Worm (Caenorhabditis elegans) whole organism, L3 larva: ENCODE data around the gene daf-1.

Experiments
- R02D3.7 ChIP-seq: fragments of 150-350 bp; optimal IDR thresholded peaks from 2 replicates; lab custom pipeline; 2014; ENCODE audit warnings: missing biosample characterization, missing genetic modification characterization
- ZK546.5 ChIP-seq: sonication (generic microtip); optimal IDR thresholded peaks from 2 replicates; lab custom pipeline; 2017; ENCODE audit warnings: missing biosample characterization, missing genetic modification characterization
- aly-2 ChIP-seq: fragments of 150-350 bp; optimal IDR thresholded peaks from 2 replicates; lab custom pipeline; 2014; ENCODE audit warnings: missing biosample characterization, missing genetic modification characterization
- ama-1 ChIP-seq: fragments of 150-350 bp; optimal IDR thresholded peaks from 2 replicates; lab custom pipeline; 2018
- ceh-16 ChIP-seq: sonication (generic microtip); optimal IDR thresholded peaks from 2 replicates; lab custom pipeline; 2017; ENCODE audit warnings: missing biosample characterization, missing genetic modification characterization
- ceh-28 ChIP-seq: fragments of 150-350 bp; optimal IDR thresholded peaks from 2 replicates; lab custom pipeline; 2014; ENCODE audit warnings: missing biosample characterization, missing genetic modification reagents, missing genetic modification characterization
- ceh-82 ChIP-seq: fragments of 150-350 bp; optimal IDR thresholded peaks from 2 replicates; lab custom pipeline; 2014; ENCODE audit warnings: missing biosample characterization, missing genetic modification characterization
- ceh-9 ChIP-seq: sonication (generic microtip); optimal IDR thresholded peaks from 2 replicates; lab custom pipeline; 2018; ENCODE audit warnings: missing biosample characterization, missing genetic modification characterization
- daf-12 ChIP-seq: fragments of 150-350 bp; optimal IDR thresholded peaks from 2 replicates; lab custom pipeline; 2014; ENCODE audit warnings: missing biosample characterization, missing genetic modification reagents, missing genetic modification characterization
- egl-27 ChIP-seq: sonication (generic microtip); optimal IDR thresholded peaks from 4 replicates; lab custom pipeline; 2017; ENCODE audit warnings: missing biosample characterization, missing genetic modification reagents, missing genetic modification characterization
- egl-5 ChIP-seq: fragments of 150-350 bp; optimal IDR thresholded peaks from 2 replicates; lab custom pipeline; 2017; ENCODE audit warnings: missing biosample characterization, missing genetic modification reagents, missing genetic modification characterization, inconsistent platforms
- elt-1 ChIP-seq: fragments of 150-350 bp; optimal IDR thresholded peaks from 2 replicates; lab custom pipeline; 2014; ENCODE audit warnings: missing biosample characterization, missing genetic modification characterization
- elt-2 ChIP-seq: sonication (generic microtip); optimal IDR thresholded peaks from 2 replicates; lab custom pipeline; 2016; ENCODE audit warnings: missing genetic modification reagents, mild to moderate bottlenecking, missing genetic modification characterization, missing compliant biosample characterization
- elt-3 ChIP-seq, 3 experiments: fragments of 150-350 bp in 1 of 3; sonication (generic microtip) in 2 of 3; optimal IDR thresholded peaks; 2 replicates in 2 of 3; 4 replicates in 1 of 3; lab custom pipeline; 2014 to 2017; ENCODE audit warnings: missing biosample characterization in 3 of 3, missing genetic modification characterization in 3 of 3
- eor-1 ChIP-seq, 2 experiments: fragments of 150-350 bp; optimal IDR thresholded peaks; 2 replicates each; lab custom pipeline; 2014 to 2018; ENCODE audit warnings: missing biosample characterization in 2 of 2, missing genetic modification characterization in 2 of 2
- fkh-10 ChIP-seq: sonication (generic microtip); optimal IDR thresholded peaks from 2 replicates; lab custom pipeline; 2017; ENCODE audit warnings: missing biosample characterization, missing genetic modification reagents, missing genetic modification characterization
- fkh-2 ChIP-seq: fragments of 150-350 bp; optimal IDR thresholded peaks from 2 replicates; lab custom pipeline; 2014; ENCODE audit warnings: missing biosample characterization, missing genetic modification reagents, missing genetic modification characterization
- fos-1 ChIP-seq: fragments of 150-350 bp; optimal IDR thresholded peaks from 2 replicates; lab custom pipeline; 2014; ENCODE audit warnings: missing biosample characterization, missing genetic modification characterization
- hmg-11 ChIP-seq: sonication (generic microtip); optimal IDR thresholded peaks from 2 replicates; lab custom pipeline; 2016; ENCODE audit warnings: missing genetic modification characterization, missing compliant biosample characterization
- jun-1 ChIP-seq: fragments of 150-350 bp; optimal IDR thresholded peaks from 2 replicates; lab custom pipeline; 2014; ENCODE audit warnings: missing biosample characterization, missing genetic modification reagents, missing genetic modification characterization
- lin-15B ChIP-seq: fragments of 150-350 bp; optimal IDR thresholded peaks from 2 replicates; lab custom pipeline; 2014; ENCODE audit warnings: missing biosample characterization, missing genetic modification characterization
- lin-39 ChIP-seq: fragments of 150-350 bp; optimal IDR thresholded peaks from 2 replicates; lab custom pipeline; 2018; ENCODE audit warnings: missing biosample characterization, missing genetic modification reagents, missing genetic modification characterization
- lsy-12 ChIP-seq: sonication (generic microtip); optimal IDR thresholded peaks from 2 replicates; lab custom pipeline; 2016; ENCODE audit warnings: mild to moderate bottlenecking, missing genetic modification characterization, missing compliant biosample characterization
- mdl-1 ChIP-seq: fragments of 150-350 bp; optimal IDR thresholded peaks from 2 replicates; lab custom pipeline; 2014; ENCODE audit warnings: missing biosample characterization, missing genetic modification characterization
- mml-1 ChIP-seq: fragments of 150-350 bp; sonication (generic microtip); optimal IDR thresholded peaks from 3 replicates; lab custom pipeline; 2014; ENCODE audit warnings: missing biosample characterization, missing genetic modification characterization
- nfya-1 ChIP-seq: sonication (generic microtip); optimal IDR thresholded peaks from 2 replicates; lab custom pipeline; 2017; ENCODE audit warnings: missing genetic modification characterization, mild to moderate bottlenecking, missing compliant biosample characterization, antibody characterized with exemption, moderate library complexity; ENCODE audit not compliant: insufficient read depth
- nhr-11 ChIP-seq: fragments of 150-350 bp; optimal IDR thresholded peaks from 2 replicates; lab custom pipeline; 2014; ENCODE audit warnings: missing biosample characterization, missing genetic modification characterization
- nhr-12 ChIP-seq: fragments of 150-350 bp; optimal IDR thresholded peaks from 2 replicates; lab custom pipeline; 2014; ENCODE audit warnings: missing biosample characterization, missing genetic modification characterization
- nhr-23 ChIP-seq: fragments of 150-350 bp; optimal IDR thresholded peaks from 2 replicates; lab custom pipeline; 2014; ENCODE audit warnings: missing biosample characterization, missing genetic modification reagents, missing genetic modification characterization
- nhr-237 ChIP-seq: fragments of 150-350 bp; optimal IDR thresholded peaks from 2 replicates; lab custom pipeline; 2014; ENCODE audit warnings: missing biosample characterization, missing genetic modification characterization
- nhr-25 ChIP-seq: sonication (generic microtip); optimal IDR thresholded peaks from 2 replicates; lab custom pipeline; 2017; ENCODE audit warnings: missing biosample characterization, missing genetic modification characterization
- nhr-28 ChIP-seq: fragments of 150-350 bp; optimal IDR thresholded peaks from 2 replicates; lab custom pipeline; 2014; ENCODE audit warnings: missing biosample characterization, missing genetic modification characterization
- nhr-43 ChIP-seq: sonication (generic microtip); optimal IDR thresholded peaks from 2 replicates; lab custom pipeline; 2016; ENCODE audit warnings: mild to moderate bottlenecking, missing genetic modification characterization, missing compliant biosample characterization; ENCODE audit not compliant: poor library complexity, severe bottlenecking
- nhr-67 ChIP-seq: fragments of 150-350 bp; optimal IDR thresholded peaks from 2 replicates; lab custom pipeline; 2014; ENCODE audit warnings: missing biosample characterization, missing genetic modification characterization
- nhr-76 ChIP-seq: fragments of 150-350 bp; sonication (generic microtip); optimal IDR thresholded peaks from 5 replicates; lab custom pipeline; 2014; ENCODE audit warnings: missing biosample characterization, missing genetic modification characterization
- nhr-77 ChIP-seq: fragments of 150-350 bp; optimal IDR thresholded peaks from 2 replicates; lab custom pipeline; 2014; ENCODE audit warnings: missing biosample characterization, missing genetic modification characterization
- pha-4 ChIP-seq: fragments of 150-350 bp; optimal IDR thresholded peaks from 2 replicates; lab custom pipeline; 2014; ENCODE audit warnings: missing biosample characterization, missing genetic modification reagents, missing genetic modification characterization
- pqm-1 ChIP-seq: fragments of 150-350 bp; optimal IDR thresholded peaks from 2 replicates; lab custom pipeline; 2017; ENCODE audit warnings: missing biosample characterization, missing genetic modification characterization, inconsistent platforms
- sea-2 ChIP-seq: fragments of 150-350 bp; sonication (generic microtip); optimal IDR thresholded peaks from 4 replicates; lab custom pipeline; 2014; ENCODE audit warnings: missing biosample characterization, missing genetic modification reagents, missing genetic modification characterization
- skn-1 ChIP-seq: fragments of 150-350 bp; optimal IDR thresholded peaks from 2 replicates; lab custom pipeline; 2014; ENCODE audit warnings: missing biosample characterization, missing genetic modification characterization
- snpc-4 ChIP-seq: fragments of 150-350 bp; optimal IDR thresholded peaks from 2 replicates; lab custom pipeline; 2014; ENCODE audit warnings: missing biosample characterization, missing genetic modification characterization
- tbx-2 ChIP-seq: sonication (generic microtip); optimal IDR thresholded peaks from 2 replicates; lab custom pipeline; 2016; ENCODE audit warnings: mild to moderate bottlenecking, missing genetic modification characterization, missing compliant biosample characterization
- unc-39 ChIP-seq: sonication (generic microtip); optimal IDR thresholded peaks from 4 replicates; lab custom pipeline; 2017; ENCODE audit warnings: missing biosample characterization, missing genetic modification characterization
- unc-62 ChIP-seq: fragments of 150-350 bp; sonication (generic microtip); optimal IDR thresholded peaks from 4 replicates; lab custom pipeline; 2014; ENCODE audit warnings: missing biosample characterization, missing genetic modification reagents, missing genetic modification characterization
- zag-1 ChIP-seq: fragments of 150-350 bp; optimal IDR thresholded peaks from 2 replicates; lab custom pipeline; 2014; ENCODE audit warnings: missing biosample characterization, missing genetic modification characterization
- ztf-11 ChIP-seq: fragments of 150-350 bp; optimal IDR thresholded peaks from 2 replicates; lab custom pipeline; 2014; ENCODE audit warnings: missing biosample characterization, missing genetic modification characterization
- ztf-4 ChIP-seq: fragments of 150-350 bp; optimal IDR thresholded peaks from 2 replicates; lab custom pipeline; 2014; ENCODE audit warnings: missing biosample characterization, missing genetic modification characterization

daf-1 gene

ce11 chrIV:132095-132494 lies at the start of gene daf-1:
Gene daf-1, plus strand, starts transcription at chrIV:132416.
- TF ChIP-seq nhr-11, result no peak
- TF ChIP-seq nhr-76, result no peak
- TF ChIP-seq nhr-77 (tag; lab: Kevin White, UChicago), result no peak
- TF ChIP-seq jun-1 (tag; lab: Kevin White, UChicago), result no peak
- no peak for TF ChIP-seq eor-1 (tag; optimal IDR thresholded peaks at IDR 0.05; lab: Kevin White, UChicago)
- no peak for TF ChIP-seq ztf-11 (tag; lab: Kevin White, UChicago)
- no peak for TF ChIP-seq elt-2
- TF ChIP-seq nhr-25 (tag; lab: Kevin White, UChicago), result no peak
- peak; percentile 26 for TF ChIP-seq mdl-1
- TF ChIP-seq egl-27, result no peak
- no peak for TF ChIP-seq pha-4 (tag; lab: Kevin White, UChicago)
- no peak for TF ChIP-seq aly-2
- no peak for TF ChIP-seq nhr-43 (tag; lab: Kevin White, UChicago)
- TF ChIP-seq tbx-2 (tag; lab: Kevin White, UChicago), result no peak
- no peak for TF ChIP-seq ceh-82 (tag; lab: Kevin White, UChicago)
- TF ChIP-seq mml-1 (tag; lab: Kevin White, UChicago), result no peak
- TF ChIP-seq nfya-1 (tag; lab: Kevin White, UChicago), result peak; percentile 57
- TF ChIP-seq elt-3 (tag; optimal IDR thresholded peaks at IDR 0.05; lab: Kevin White, UChicago), result no peak
- TF ChIP-seq ceh-16 (tag; lab: Kevin White, UChicago), result no peak
- no peak for TF ChIP-seq ztf-4 (tag; lab: Kevin White, UChicago)
- no peak for TF ChIP-seq fkh-2 (tag; lab: Kevin White, UChicago)
- TF ChIP-seq elt-1 (tag; lab: Kevin White, UChicago), result no peak
- TF ChIP-seq nhr-237 (tag; lab: Kevin White, UChicago), result no peak
- TF ChIP-seq nhr-67 (tag; lab: Kevin White, UChicago), result no peak
- no peak for TF ChIP-seq sea-2 (GFP tag; lab: Kevin White, UChicago)
- TF ChIP-seq nhr-23, result no peak
- no peak for TF ChIP-seq lin-15B
- no peak for TF ChIP-seq ama-1 (lab: Kevin White, UChicago)
- TF ChIP-seq snpc-4 (tag; lab: Kevin White, UChicago), result peak; percentile 7
- TF ChIP-seq lin-39 (tag; lab: Kevin White, UChicago), result peak; percentile 35
- TF ChIP-seq lsy-12 (tag; lab: Kevin White, UChicago), result no peak
- TF ChIP-seq daf-12, result no peak
- TF ChIP-seq R02D3.7 (tag; lab: Kevin White, UChicago), result no peak
- TF ChIP-seq fkh-10 (GFP tag; lab: Kevin White, UChicago), result peak; percentile 85
- TF ChIP-seq nhr-12 (tag; lab: Kevin White, UChicago), result no peak
- no peak for TF ChIP-seq ceh-28
- peak; percentile 14 for TF ChIP-seq pqm-1
- no peak for TF ChIP-seq skn-1 (tag; lab: Kevin White, UChicago)
- no peak for TF ChIP-seq nhr-28 (tag; lab: Kevin White, UChicago)
- no peak for TF ChIP-seq unc-39
- TF ChIP-seq hmg-11 (tag; lab: Kevin White, UChicago), result peak; percentile 62
- TF ChIP-seq unc-62 (GFP tag; lab: Kevin White, UChicago), result no peak
- TF ChIP-seq ZK546.5, result no peak
- no peak for TF ChIP-seq egl-5 (tag; lab: Kevin White, UChicago)
- no peak for TF ChIP-seq fos-1 (tag; lab: Kevin White, UChicago)
- no peak for TF ChIP-seq zag-1
- TF ChIP-seq ceh-9 (tag; lab: Kevin White, UChicago), result no peak
- TF ChIP-seq, all 47 proteins: peak for 7

ce11 chrIV:86744-87143 lies 45.5 kb upstream of the daf-1 start:
- TF ChIP-seq ceh-28 (no peak), hmg-11 (tag; lab: Kevin White, UChicago) (no peak), lin-39 (tag; lab: Kevin White, UChicago) (no peak), snpc-4 (tag; lab: Kevin White, UChicago) (no peak), ceh-82 (tag; lab: Kevin White, UChicago) (no peak), egl-27 (no peak), elt-2 (no peak), nhr-12 (tag; lab: Kevin White, UChicago) (no peak), pha-4 (tag; lab: Kevin White, UChicago) (no peak), egl-5 (tag; lab: Kevin White, UChicago) (no peak), ztf-11 (tag; lab: Kevin White, UChicago) (no peak), pqm-1 (no peak), sea-2 (GFP tag; lab: Kevin White, UChicago) (no peak), nhr-25 (tag; lab: Kevin White, UChicago) (no peak), nhr-43 (tag; lab: Kevin White, UChicago) (no peak), unc-62 (GFP tag; lab: Kevin White, UChicago) (no peak)
